Worm (Caenorhabditis elegans) whole organism, young adult: ENCODE measurements around the gene F37C12.14.

ENCODE experiments used
- B0019.2 ChIP-seq: fragments of 200-800 bp; sonication (Bioruptor generic); conservative IDR thresholded peaks from 2 replicates; pipeline ENCODE4 v1.3.6; 2022; ENCODE audit warnings: missing genetic modification reagents, missing genetic modification characterization, missing compliant biosample characterization
- C06A6.2 ChIP-seq: fragments of 200-800 bp; sonication (Bioruptor generic); conservative IDR thresholded peaks from 2 replicates; pipeline ENCODE4 v1.3.6; 2022; ENCODE audit warnings: missing genetic modification characterization, missing compliant biosample characterization
- D2030.7 ChIP-seq: fragments of 200-800 bp; sonication (Bioruptor generic); IDR thresholded peaks from 2 replicates; pipeline ENCODE4 v1.3.6; 2022; ENCODE audit warnings: missing genetic modification reagents, missing genetic modification characterization, missing compliant biosample characterization
- F10E7.11 ChIP-seq: sonication (generic microtip); optimal IDR thresholded peaks from 2 replicates; lab custom pipeline; 2017; ENCODE audit warnings: mild to moderate bottlenecking, missing genetic modification characterization, moderate library complexity, missing compliant biosample characterization
- F23B12.7 ChIP-seq: sonication (generic microtip); optimal IDR thresholded peaks from 2 replicates; lab custom pipeline; 2017; ENCODE audit warnings: missing genetic modification characterization, mild to moderate bottlenecking, missing compliant biosample characterization, antibody characterized with exemption, moderate library complexity; ENCODE audit not compliant: insufficient read depth
- F33H1.4 ChIP-seq: fragments of 200-800 bp; sonication (Bioruptor generic); IDR thresholded peaks from 2 replicates; pipeline ENCODE4 v1.3.6; 2022; ENCODE audit warnings: missing genetic modification reagents, missing genetic modification characterization, missing compliant biosample characterization
- F52B5.7 ChIP-seq: sonication (generic microtip); optimal IDR thresholded peaks from 2 replicates; lab custom pipeline; 2016; ENCODE audit warnings: mild to moderate bottlenecking, missing genetic modification characterization, missing compliant biosample characterization
- K12H6.12 ChIP-seq: fragments of 200-800 bp; sonication (Bioruptor generic); optimal IDR thresholded peaks from 2 replicates; lab custom pipeline; 2018; ENCODE audit warnings: mild to moderate bottlenecking, missing genetic modification characterization, missing compliant biosample characterization
- T26A5.8 ChIP-seq: sonication (generic microtip); optimal IDR thresholded peaks from 2 replicates; lab custom pipeline; 2016; ENCODE audit warnings: missing genetic modification characterization, missing compliant biosample characterization
- Y53G8AR.9 ChIP-seq: fragments of 200-800 bp; sonication (Bioruptor generic); conservative IDR thresholded peaks from 2 replicates; pipeline ENCODE4 v1.3.6; 2022; ENCODE audit warnings: missing genetic modification reagents, missing genetic modification characterization, missing compliant biosample characterization
- athp-1 ChIP-seq: sonication (generic microtip); optimal IDR thresholded peaks from 2 replicates; lab custom pipeline; 2017; ENCODE audit warnings: mild to moderate bottlenecking, missing genetic modification characterization, missing compliant biosample characterization
- attf-5 ChIP-seq: fragments of 200-800 bp; sonication (Bioruptor generic); optimal IDR thresholded peaks from 2 replicates; lab custom pipeline; 2018; ENCODE audit warnings: mild to moderate bottlenecking, missing genetic modification characterization, missing compliant biosample characterization
- cebp-1 ChIP-seq, 2 experiments: fragments of 200-800 bp in 1 of 2; sonication (Bioruptor generic) in 1 of 2; sonication (generic microtip) in 1 of 2; IDR thresholded peaks in 1 of 2; optimal IDR thresholded peaks in 1 of 2; 2 replicates each; pipeline versions ENCODE4 v1.3.6 to Lab custom; 2017 to 2022; ENCODE audit warnings: missing compliant biosample characterization in 2 of 2, missing genetic modification characterization in 2 of 2, mild to moderate bottlenecking in 1 of 2, missing genetic modification reagents in 1 of 2, moderate library complexity in 1 of 2
- ceh-100 ChIP-seq: fragments of 200-800 bp; sonication (Bioruptor generic); IDR thresholded peaks from 2 replicates; pipeline ENCODE4 v1.3.6; 2022; ENCODE audit warnings: missing genetic modification reagents, missing genetic modification characterization, missing compliant biosample characterization
- ceh-27 ChIP-seq: fragments of 200-800 bp; sonication (Bioruptor generic); optimal IDR thresholded peaks from 2 replicates; lab custom pipeline; 2018; ENCODE audit warnings: mild to moderate bottlenecking, missing genetic modification characterization, moderate library complexity, missing compliant biosample characterization
- ceh-79 ChIP-seq: sonication (generic microtip); optimal IDR thresholded peaks from 2 replicates; lab custom pipeline; 2017; ENCODE audit warnings: mild to moderate bottlenecking, missing genetic modification characterization, missing compliant biosample characterization
- ceh-91 ChIP-seq: fragments of 200-800 bp; sonication (Bioruptor generic); IDR thresholded peaks from 2 replicates; pipeline ENCODE4 v1.3.6; 2022; ENCODE audit warnings: missing genetic modification reagents, missing genetic modification characterization, missing compliant biosample characterization
- dox-1 ChIP-seq: fragments of 200-800 bp; sonication (Bioruptor generic); IDR thresholded peaks from 2 replicates; pipeline ENCODE4 v1.3.6; 2022; ENCODE audit warnings: missing genetic modification reagents, missing genetic modification characterization, missing compliant biosample characterization
- dpl-1 ChIP-seq: fragments of 150-350 bp; optimal IDR thresholded peaks from 2 replicates; lab custom pipeline; 2014; ENCODE audit warnings: missing biosample characterization, missing genetic modification reagents, missing genetic modification characterization
- efl-1 ChIP-seq: fragments of 150-350 bp; optimal IDR thresholded peaks from 2 replicates; lab custom pipeline; 2014; ENCODE audit warnings: missing biosample characterization, missing genetic modification reagents, missing genetic modification characterization
- egl-44 ChIP-seq: fragments of 200-800 bp; sonication (Bioruptor generic); IDR thresholded peaks from 2 replicates; pipeline ENCODE4 v1.3.6; 2022; ENCODE audit warnings: missing genetic modification reagents, missing genetic modification characterization, missing compliant biosample characterization
- ekl-4 ChIP-seq: fragments of 200-800 bp; sonication (Bioruptor generic); IDR thresholded peaks from 2 replicates; pipeline ENCODE4 v1.3.6; 2022; ENCODE audit warnings: missing genetic modification reagents, missing genetic modification characterization, missing compliant biosample characterization
- hlh-12 ChIP-seq: sonication (generic microtip); optimal IDR thresholded peaks from 2 replicates; lab custom pipeline; 2016; ENCODE audit warnings: missing genetic modification characterization, missing compliant biosample characterization
- hmg-1.2 ChIP-seq: fragments of 200-800 bp; sonication (Bioruptor generic); IDR thresholded peaks from 2 replicates; pipeline ENCODE4 v1.3.6; 2022; ENCODE audit warnings: missing genetic modification reagents, missing genetic modification characterization, missing compliant biosample characterization
- lag-1 ChIP-seq: fragments of 200-800 bp; sonication (Bioruptor generic); IDR thresholded peaks from 2 replicates; pipeline ENCODE4 v1.3.6; 2022; ENCODE audit warnings: missing genetic modification reagents, missing genetic modification characterization, missing compliant biosample characterization
- lin-35 ChIP-seq, 3 experiments: fragments of 150-350 bp in 2 of 3; sonication (generic microtip) in 1 of 3; optimal IDR thresholded peaks; 2 replicates each; lab custom pipeline; 2014 to 2018; ENCODE audit warnings: missing biosample characterization in 3 of 3, missing genetic modification characterization in 3 of 3, missing genetic modification reagents in 3 of 3
- lin-54 ChIP-seq: fragments of 200-800 bp; sonication (Bioruptor generic); optimal IDR thresholded peaks from 2 replicates; lab custom pipeline; 2018; ENCODE audit warnings: mild to moderate bottlenecking, missing genetic modification characterization, missing compliant biosample characterization
- madf-10 ChIP-seq: sonication (generic microtip); optimal IDR thresholded peaks from 2 replicates; lab custom pipeline; 2016; ENCODE audit warnings: mild to moderate bottlenecking, missing genetic modification characterization, missing compliant biosample characterization
- madf-6 ChIP-seq: fragments of 200-800 bp; sonication (Bioruptor generic); IDR thresholded peaks from 2 replicates; pipeline ENCODE4 v1.3.6; 2022; ENCODE audit warnings: missing genetic modification reagents, missing genetic modification characterization, missing compliant biosample characterization
- madf-8 ChIP-seq: fragments of 200-800 bp; sonication (Bioruptor generic); conservative IDR thresholded peaks from 2 replicates; pipeline ENCODE4 v1.3.6; 2022; ENCODE audit warnings: missing genetic modification reagents, missing genetic modification characterization, missing compliant biosample characterization
- mcd-1 ChIP-seq: fragments of 200-800 bp; sonication (Bioruptor generic); IDR thresholded peaks from 2 replicates; pipeline ENCODE4 v1.3.6; 2022; ENCODE audit warnings: missing genetic modification reagents, missing genetic modification characterization, missing compliant biosample characterization
- nfyb-1 ChIP-seq: fragments of 200-800 bp; sonication (Bioruptor generic); IDR thresholded peaks from 2 replicates; pipeline ENCODE4 v1.3.6; 2022; ENCODE audit warnings: missing genetic modification reagents, missing genetic modification characterization, missing compliant biosample characterization
- nhr-80 ChIP-seq: sonication (generic microtip); optimal IDR thresholded peaks from 2 replicates; lab custom pipeline; 2016; ENCODE audit warnings: missing genetic modification characterization, missing compliant biosample characterization
- pbrm-1 ChIP-seq: fragments of 200-800 bp; sonication (Bioruptor generic); IDR thresholded peaks from 2 replicates; pipeline ENCODE4 v1.3.6; 2022; ENCODE audit warnings: missing genetic modification reagents, missing genetic modification characterization, missing compliant biosample characterization
- rcor-1 ChIP-seq: fragments of 200-800 bp; sonication (Bioruptor generic); IDR thresholded peaks from 2 replicates; pipeline ENCODE4 v1.3.6; 2022; ENCODE audit warnings: missing genetic modification reagents, missing genetic modification characterization, missing compliant biosample characterization
- rec-8 ChIP-seq, 2 experiments: sonication (generic microtip); optimal IDR thresholded peaks; 2 replicates each; lab custom pipeline; 2016; ENCODE audit warnings: mild to moderate bottlenecking in 2 of 2, missing genetic modification characterization in 2 of 2, missing genetic modification reagents in 2 of 2, missing genotype in 2 of 2, missing biosample characterization in 1 of 2, missing compliant biosample characterization in 1 of 2, moderate library complexity in 1 of 2
- repo-1 ChIP-seq: sonication (generic microtip); optimal IDR thresholded peaks from 2 replicates; lab custom pipeline; 2017; ENCODE audit warnings: mild to moderate bottlenecking, missing genetic modification characterization, missing compliant biosample characterization
- snpc-3.4 ChIP-seq: sonication (generic microtip); optimal IDR thresholded peaks from 2 replicates; lab custom pipeline; 2017; ENCODE audit warnings: missing genetic modification characterization, mild to moderate bottlenecking, missing compliant biosample characterization, antibody characterized with exemption, moderate library complexity, missing genotype, missing genetic modification reagents
- snpc-4 ChIP-seq, 5 experiments: fragments of 150-350 bp in 1 of 5; sonication (generic microtip) in 4 of 5; optimal IDR thresholded peaks; 2 replicates each; lab custom pipeline; 2014 to 2018; ENCODE audit warnings: missing genetic modification characterization in 5 of 5, missing biosample characterization in 3 of 5, antibody characterized with exemption in 2 of 5, mild to moderate bottlenecking in 2 of 5, missing compliant biosample characterization in 2 of 5, missing genotype in 2 of 5, moderate library complexity in 2 of 5, missing genetic modification reagents in 1 of 5
- unc-62 ChIP-seq: fragments of 150-350 bp; optimal IDR thresholded peaks from 2 replicates; lab custom pipeline; 2014; ENCODE audit warnings: missing biosample characterization, missing genetic modification reagents, missing genetic modification characterization
- ztf-22 ChIP-seq: fragments of 200-800 bp; sonication (Bioruptor generic); optimal IDR thresholded peaks from 2 replicates; lab custom pipeline; 2018; ENCODE audit warnings: mild to moderate bottlenecking, missing genetic modification characterization, moderate library complexity, missing compliant biosample characterization
- ztf-26 ChIP-seq: sonication (generic microtip); optimal IDR thresholded peaks from 2 replicates; lab custom pipeline; 2017; ENCODE audit warnings: missing genetic modification characterization, missing compliant biosample characterization

The F37C12.14 gene

ce11 chrIII:7192942-7193665 lies 7.7 kb upstream of the F37C12.14 start, which contains the start of gene mec-14:
mec-14 (minus strand) TSS chrIII:7192992.
- TF ChIP-seq C06A6.2 (GFP tag; lab: Robert Waterston, UW) (no peak), hmg-1.2 (GFP tag; lab: Robert Waterston, UW) (peak; percentile 54; the same call in 1 of the 2 replicates)

- 0 out of 2 replicates have a peak, but pooled peaks have one; percentile 47 for TF ChIP-seq B0019.2 (GFP tag; lab: Robert Waterston, UW)
- TF ChIP-seq egl-44 = no peak
- TF ChIP-seq F23B12.7 = peak; percentile 88
- peak; percentile 21 for TF ChIP-seq K12H6.12 (tag; lab: Kevin White, UChicago)
- TF ChIP-seq F33H1.4 (GFP tag; lab: Robert Waterston, UW) = peak; percentile 94
- no peak for TF ChIP-seq rcor-1 (GFP tag; lab: Robert Waterston, UW)
- TF ChIP-seq F10E7.11 = no peak
- TF ChIP-seq D2030.7 (GFP tag; lab: Robert Waterston, UW) = 0 out of 2 replicates have a peak, but pooled peaks have one; percentile 25
- no peak for TF ChIP-seq athp-1 (tag; lab: Kevin White, UChicago)
- peak; percentile 77 for TF ChIP-seq mcd-1 (GFP tag; lab: Robert Waterston, UW)
- peak; percentile 43 for TF ChIP-seq ceh-27 (GFP tag; lab: Kevin White, UChicago)
- TF ChIP-seq madf-10 = peak; percentile 22
- TF ChIP-seq rec-8 (tag; optimal IDR thresholded peaks at IDR 0.05; lab: Kevin White, UChicago) = no peak
- TF ChIP-seq hmg-1.2 (GFP tag; lab: Robert Waterston, UW) = peak; percentile 89
- TF ChIP-seq madf-6 (GFP tag; lab: Robert Waterston, UW) = peak; percentile 59
- 0 out of 2 replicates have a peak, but pooled peaks have one; percentile 10 for TF ChIP-seq cebp-1 (GFP tag; IDR thresholded peaks at IDR 0.05; lab: Robert Waterston, UW)
- TF ChIP-seq cebp-1 (tag; optimal IDR thresholded peaks at IDR 0.05; lab: Kevin White, UChicago) = peak; percentile 42
- no peak for TF ChIP-seq madf-8 (GFP tag; lab: Robert Waterston, UW)
- no peak for TF ChIP-seq T26A5.8 (tag; lab: Kevin White, UChicago)
- TF ChIP-seq lag-1 (GFP tag; lab: Robert Waterston, UW) = no peak
- TF ChIP-seq snpc-3.4 (tag; lab: Kevin White, UChicago) = peak; percentile 47
- peak; percentile 51 for TF ChIP-seq dpl-1 (GFP tag; lab: Kevin White, UChicago)
- TF ChIP-seq ztf-22 = no peak
- no peak for TF ChIP-seq hlh-12 (tag; lab: Kevin White, UChicago)
- peak; percentile 30; the same call in 1 of the 2 replicates for TF ChIP-seq nfyb-1 (GFP tag; lab: Robert Waterston, UW)
- no peak for TF ChIP-seq ceh-79 (tag; lab: Kevin White, UChicago)
- no peak for TF ChIP-seq ztf-26 (tag; lab: Kevin White, UChicago)
- TF ChIP-seq ceh-100 (GFP tag; lab: Robert Waterston, UW) = peak; percentile 46; the same call in 1 of the 2 replicates
- peak; percentile 67 for TF ChIP-seq lin-54 (GFP tag; lab: Kevin White, UChicago)
- peak in 1 of 3 experiments; percentile 74 for TF ChIP-seq lin-35 (GFP tag; optimal IDR thresholded peaks at IDR 0.05; lab: Kevin White, UChicago)
- TF ChIP-seq ceh-91 (GFP tag; lab: Robert Waterston, UW) = peak; percentile 21; the same call in 1 of the 2 replicates
- 0 out of 2 replicates have a peak, but pooled peaks have one; percentile 23 for TF ChIP-seq ekl-4
- TF ChIP-seq dox-1 = peak; percentile 49; the same call in 1 of the 2 replicates
- TF ChIP-seq nhr-80 (tag; lab: Kevin White, UChicago) = peak; percentile 42
- TF ChIP-seq unc-62 (GFP tag; lab: Kevin White, UChicago) = no peak
- peak; percentile 42 for TF ChIP-seq efl-1 (GFP tag; lab: Kevin White, UChicago)
- TF ChIP-seq Y53G8AR.9 = 0 out of 2 replicates have a peak, but pooled peaks have one; percentile 14
- no peak for TF ChIP-seq F52B5.7 (tag; lab: Kevin White, UChicago)
- TF ChIP-seq attf-5 (GFP tag; lab: Kevin White, UChicago) = peak; percentile 62
- peak; percentile 18 for TF ChIP-seq snpc-4 (GFP tag; optimal IDR thresholded peaks at IDR 0.05; lab: Kevin White, UChicago)
- peak; percentile 23 to 56 (median 42) for TF ChIP-seq snpc-4 (tag; optimal IDR thresholded peaks at IDR 0.05; lab: Kevin White, UChicago)
- TF ChIP-seq repo-1 (tag; lab: Kevin White, UChicago) = no peak
- peak; percentile 77 for TF ChIP-seq pbrm-1
Measured at ce11 chrIII:7189581-7190128, 4.3 kb upstream of the F37C12.14 start, which contains the start of gene rps-21. rps-21 (minus strand) TSS chrIII:7189631.
